Fruit fly (Drosophila melanogaster) whole organism, embryonic: ENCODE measurements around the gene mRF1.
A peak's percentile ranks its signal among the peaks of the same experiment; 100 is the strongest.
"Not testable (repeated sequence)": the region's sequence is repeated elsewhere in the genome, so short reads cannot be mapped to it uniquely, and the experiment has no call there.

Experiments used
- Adf1 ChIP-seq: fragments of 200-800 bp; sonication (Bioruptor generic); IDR thresholded peaks from 2 replicates; pipeline ENCODE4 v1.3.6; 2022; ENCODE audit warnings: missing biosample characterization, missing genetic modification characterization
- Antp ChIP-seq: fragments of 200-800 bp; sonication (Bioruptor generic); optimal IDR thresholded peaks from 3 replicates; lab custom pipeline; 2016; ENCODE audit warnings: missing biosample characterization, missing genetic modification characterization
- Atf-2 ChIP-seq: fragments of 200-800 bp; sonication (Bioruptor generic); optimal IDR thresholded peaks from 2 replicates; lab custom pipeline; 2016; ENCODE audit warnings: missing biosample characterization, missing genetic modification characterization
- Atf6 ChIP-seq: fragments of 200-800 bp; sonication (Bioruptor generic); IDR thresholded peaks from 2 replicates; pipeline ENCODE4 v1.3.6; 2022; ENCODE audit warnings: missing biosample characterization, missing genetic modification characterization
- B-H1 ChIP-seq: fragments of 200-800 bp; sonication (Bioruptor generic); IDR thresholded peaks from 3 replicates; pipeline ENCODE4 v1.3.6; 2022; ENCODE audit warnings: missing biosample characterization, missing genetic modification characterization
- CG10267 ChIP-seq: fragments of 200-800 bp; sonication (Bioruptor generic); optimal IDR thresholded peaks from 2 replicates; lab custom pipeline; 2018; ENCODE audit warnings: missing biosample characterization, mild to moderate bottlenecking, missing genetic modification characterization, moderate library complexity
- CG11695 ChIP-seq: fragments of 200-800 bp; sonication (Bioruptor generic); IDR thresholded peaks from 3 replicates; pipeline ENCODE4 v1.3.6; 2022; ENCODE audit warnings: missing biosample characterization, missing genetic modification characterization
- CG13296 ChIP-seq: fragments of 200-800 bp; sonication (Bioruptor generic); optimal IDR thresholded peaks from 3 replicates; lab custom pipeline; 2018; ENCODE audit warnings: missing biosample characterization, mild to moderate bottlenecking, missing genetic modification characterization
- CG14050 ChIP-seq: fragments of 200-800 bp; sonication (Bioruptor generic); IDR thresholded peaks from 3 replicates; pipeline ENCODE4 v1.3.6; 2022; ENCODE audit warnings: missing biosample characterization, missing genetic modification characterization
- CG14860 ChIP-seq: fragments of 200-800 bp; sonication (Bioruptor generic); IDR thresholded peaks from 3 replicates; pipeline ENCODE4 v1.3.6; 2022; ENCODE audit warnings: missing biosample characterization, missing genetic modification characterization; ENCODE audit not compliant: partially characterized antibody
- CG1602 ChIP-seq: fragments of 200-800 bp; sonication (Bioruptor generic); optimal IDR thresholded peaks from 3 replicates; lab custom pipeline; 2016; ENCODE audit warnings: missing biosample characterization, missing genetic modification characterization
- CG17359 ChIP-seq: fragments of 200-800 bp; sonication (Bioruptor generic); optimal IDR thresholded peaks from 3 replicates; lab custom pipeline; 2018; ENCODE audit warnings: missing biosample characterization, mild to moderate bottlenecking, missing genetic modification characterization, moderate library complexity
- CG30403 ChIP-seq: fragments of 200-800 bp; sonication (Bioruptor generic); optimal IDR thresholded peaks from 3 replicates; lab custom pipeline; 2016; ENCODE audit warnings: missing biosample characterization, missing genetic modification characterization
- CG34376 ChIP-seq: fragments of 200-800 bp; sonication (Bioruptor generic); optimal IDR thresholded peaks from 2 replicates; lab custom pipeline; 2018; ENCODE audit warnings: missing biosample characterization, mild to moderate bottlenecking, missing genetic modification characterization
- CG7987 ChIP-seq: fragments of 200-800 bp; sonication (Bioruptor generic); optimal IDR thresholded peaks from 2 replicates; lab custom pipeline; 2018; ENCODE audit warnings: missing biosample characterization, mild to moderate bottlenecking, missing genetic modification characterization, moderate library complexity
- CG8924 ChIP-seq: fragments of 200-800 bp; optimal IDR thresholded peaks from 3 replicates; lab custom pipeline; 2019; ENCODE audit warnings: missing biosample characterization, mild to moderate bottlenecking, missing genetic modification characterization, moderate library complexity
- CHES-1-like ChIP-seq: fragments of 200-800 bp; sonication (Bioruptor generic); optimal IDR thresholded peaks from 2 replicates; lab custom pipeline; 2016; ENCODE audit warnings: missing biosample characterization, missing genetic modification characterization
- ERR ChIP-seq: fragments of 200-800 bp; sonication (Bioruptor generic); optimal IDR thresholded peaks from 2 replicates; lab custom pipeline; 2016; ENCODE audit warnings: missing biosample characterization, missing genetic modification characterization
- H2.0 ChIP-seq: fragments of 200-800 bp; sonication (Bioruptor generic); IDR thresholded peaks from 2 replicates; pipeline ENCODE4 v1.3.6; 2022; ENCODE audit warnings: missing biosample characterization, missing genetic modification characterization
- HLH3B ChIP-seq: fragments of 200-800 bp; sonication (Bioruptor generic); IDR thresholded peaks from 2 replicates; pipeline ENCODE4 v1.3.6; 2022; ENCODE audit warnings: missing biosample characterization, missing genetic modification characterization
- HmgZ ChIP-seq: fragments of 200-800 bp; sonication (Bioruptor generic); optimal IDR thresholded peaks from 2 replicates; lab custom pipeline; 2018; ENCODE audit warnings: missing biosample characterization, mild to moderate bottlenecking, missing genetic modification characterization
- Jarid2 ChIP-seq: fragments of 200-800 bp; sonication (Bioruptor generic); optimal IDR thresholded peaks from 3 replicates; lab custom pipeline; 2017; ENCODE audit warnings: mild to moderate bottlenecking, missing biosample characterization, missing genetic modification reagents, missing genetic modification characterization
- Mes4 ChIP-seq: fragments of 200-800 bp; sonication (Bioruptor generic); optimal IDR thresholded peaks from 2 replicates; lab custom pipeline; 2016; ENCODE audit warnings: missing biosample characterization, missing genetic modification characterization
- NC2α ChIP-seq: fragments of 200-800 bp; sonication (Bioruptor generic); optimal IDR thresholded peaks from 2 replicates; lab custom pipeline; 2016; ENCODE audit warnings: missing biosample characterization, missing genetic modification characterization
- NC2β ChIP-seq: fragments of 200-800 bp; sonication (Bioruptor generic); optimal IDR thresholded peaks from 2 replicates; lab custom pipeline; 2016; ENCODE audit warnings: missing biosample characterization, missing genetic modification characterization
- NFAT ChIP-seq: fragments of 200-800 bp; sonication (Bioruptor generic); IDR thresholded peaks from 2 replicates; pipeline ENCODE4 v1.3.6; 2022; ENCODE audit warnings: missing biosample characterization, missing genetic modification characterization
- Nf-YA ChIP-seq: fragments of 200-800 bp; sonication (Bioruptor generic); IDR thresholded peaks from 2 replicates; pipeline ENCODE4 v1.3.6; 2022; ENCODE audit warnings: missing biosample characterization, missing genetic modification characterization
- Opbp ChIP-seq: fragments of 200-800 bp; sonication (Bioruptor generic); IDR thresholded peaks from 3 replicates; pipeline ENCODE4 v1.3.6; 2022; ENCODE audit warnings: missing biosample characterization, missing genetic modification characterization; ENCODE audit not compliant: partially characterized antibody
- Rx ChIP-seq: fragments of 200-800 bp; sonication (Bioruptor generic); IDR thresholded peaks from 2 replicates; pipeline ENCODE4 v1.3.6; 2022; ENCODE audit warnings: missing biosample characterization, missing genetic modification characterization
- Scr ChIP-seq: fragments of 200-800 bp; sonication (Bioruptor generic); IDR thresholded peaks from 2 replicates; pipeline ENCODE4 v1.3.6; 2022; ENCODE audit warnings: missing biosample characterization, missing genetic modification characterization; ENCODE audit not compliant: partially characterized antibody
- Trl ChIP-seq, 3 experiments: fragments of >200 bp in 2 of 3; fragments of 200-800 bp in 1 of 3; sonication (Bioruptor generic) in 1 of 3; optimal IDR thresholded peaks; 2 replicates in 1 of 3; 3 replicates in 2 of 3; lab custom pipeline; 2016 to 2017; ENCODE audit warnings: missing biosample characterization in 1 of 3, missing genetic modification characterization in 1 of 3
- abd-A ChIP-seq: fragments of 200-800 bp; sonication (Bioruptor generic); optimal IDR thresholded peaks from 3 replicates; lab custom pipeline; 2019; ENCODE audit warnings: missing biosample characterization, mild to moderate bottlenecking, missing genetic modification characterization, moderate library complexity
- ci ChIP-seq: fragments of 200-800 bp; sonication (Bioruptor generic); IDR thresholded peaks from 3 replicates; pipeline ENCODE4 v1.3.6; 2022; ENCODE audit warnings: missing biosample characterization, missing genetic modification characterization
- ftz-f1 ChIP-seq: fragments of 200-800 bp; sonication (Bioruptor generic); optimal IDR thresholded peaks from 2 replicates; lab custom pipeline; 2016; ENCODE audit warnings: missing biosample characterization, missing genetic modification characterization
- her ChIP-seq: fragments of 200-800 bp; sonication (Bioruptor generic); optimal IDR thresholded peaks from 2 replicates; lab custom pipeline; 2016; ENCODE audit warnings: missing biosample characterization, missing genetic modification characterization
- hkb ChIP-seq, 2 experiments: fragments of 200-800 bp in 1 of 2; fragments of >200 bp in 1 of 2; sonication (Bioruptor generic) in 1 of 2; IDR thresholded peaks in 1 of 2; optimal IDR thresholded peaks in 1 of 2; 2 replicates each; pipeline versions ENCODE4 v1.3.6 to Lab custom; 2017 to 2022; ENCODE audit warnings: missing biosample characterization in 1 of 2, missing genetic modification characterization in 1 of 2
- kay ChIP-seq: fragments of 200-800 bp; sonication (Bioruptor generic); optimal IDR thresholded peaks from 2 replicates; lab custom pipeline; 2016; ENCODE audit warnings: missing biosample characterization, missing genetic modification characterization
- lbe ChIP-seq: fragments of 200-800 bp; sonication (Bioruptor generic); optimal IDR thresholded peaks from 2 replicates; lab custom pipeline; 2016; ENCODE audit warnings: missing biosample characterization, mild to moderate bottlenecking, missing genetic modification characterization
- lilli ChIP-seq: fragments of 200-800 bp; sonication (Bioruptor generic); optimal IDR thresholded peaks from 3 replicates; lab custom pipeline; 2016; ENCODE audit warnings: missing biosample characterization, missing genetic modification characterization
- mirr ChIP-seq: fragments of 200-800 bp; sonication (Bioruptor generic); optimal IDR thresholded peaks from 3 replicates; lab custom pipeline; 2018; ENCODE audit warnings: missing biosample characterization, mild to moderate bottlenecking, missing genetic modification characterization
- pho ChIP-seq: fragments of 200-800 bp; sonication (Bioruptor generic); optimal IDR thresholded peaks from 2 replicates; lab custom pipeline; 2016; ENCODE audit warnings: missing biosample characterization, missing genetic modification characterization
- repo ChIP-seq: fragments of 200-800 bp; sonication (Bioruptor generic); optimal IDR thresholded peaks from 2 replicates; lab custom pipeline; 2016; ENCODE audit warnings: missing biosample characterization, missing genetic modification characterization
- rib ChIP-seq: fragments of 200-800 bp; sonication (Bioruptor generic); IDR thresholded peaks from 2 replicates; pipeline ENCODE4 v1.3.6; 2022; ENCODE audit warnings: missing biosample characterization, missing genetic modification characterization
- seq ChIP-seq: fragments of 200-800 bp; sonication (Bioruptor generic); IDR thresholded peaks from 2 replicates; pipeline ENCODE4 v1.3.6; 2022; ENCODE audit warnings: missing biosample characterization, missing genetic modification characterization
- slou ChIP-seq: fragments of 200-800 bp; sonication (Bioruptor generic); optimal IDR thresholded peaks from 3 replicates; lab custom pipeline; 2016; ENCODE audit warnings: missing biosample characterization, missing genetic modification characterization
- so ChIP-seq: fragments of 200-800 bp; sonication (Bioruptor generic); IDR thresholded peaks from 3 replicates; pipeline ENCODE4 v1.3.6; 2022; ENCODE audit warnings: missing biosample characterization, missing genetic modification characterization
- stwl ChIP-seq: fragments of 200-800 bp; sonication (Bioruptor generic); optimal IDR thresholded peaks from 3 replicates; lab custom pipeline; 2018; ENCODE audit warnings: missing biosample characterization, mild to moderate bottlenecking, missing genetic modification characterization, moderate library complexity
- tgo ChIP-seq: fragments of 200-800 bp; sonication (Bioruptor generic); IDR thresholded peaks from 3 replicates; pipeline ENCODE4 v1.3.6; 2022; ENCODE audit warnings: missing biosample characterization, missing genetic modification characterization
- vfl ChIP-seq: fragments of 200-800 bp; sonication (Bioruptor generic); optimal IDR thresholded peaks from 2 replicates; lab custom pipeline; 2016; ENCODE audit warnings: missing biosample characterization, missing genetic modification characterization

The mRF1 gene

DNA sequence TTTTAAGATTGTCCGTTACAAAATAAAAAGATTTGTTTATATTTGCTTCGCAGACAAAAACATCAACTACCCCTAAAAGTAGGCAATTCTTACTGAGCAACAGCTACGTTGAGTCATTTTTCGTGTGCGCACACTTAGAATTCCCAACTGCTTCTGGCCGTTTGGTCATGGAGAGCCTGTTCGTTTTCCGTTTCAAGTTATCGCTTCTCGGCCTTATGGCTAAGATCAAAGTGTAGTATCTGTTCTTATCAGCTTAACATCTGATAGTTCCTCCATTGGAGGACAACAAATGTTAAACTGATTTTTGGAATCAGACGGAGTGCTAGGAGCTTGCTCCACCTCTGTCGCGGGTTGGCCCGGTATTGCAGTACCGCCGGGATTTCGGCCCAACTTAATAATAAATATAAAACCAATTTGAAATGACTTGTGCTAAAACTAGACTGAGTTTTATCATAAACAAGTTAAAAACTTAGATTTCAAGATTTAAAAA is 4.1 kb upstream of the mRF1 start (continued):
- TF ChIP-seq repo (GFP tag; lab: Kevin White, UChicago) (peak; percentile 73), her (GFP tag; lab: Kevin White, UChicago) (peak; percentile 73), Jarid2 (peak; percentile 69), ftz-f1 (peak; percentile 13), Antp (GFP tag; lab: Kevin White, UChicago) (peak; percentile 75), stwl (tag; lab: Kevin White, UChicago) (peak; percentile 5), Trl (GFP tag; optimal IDR thresholded peaks at IDR 0.05; lab: Kevin White, UChicago) (peak; percentile 75), rib (GFP tag; lab: Robert Waterston, UW) (peak; percentile 67), Nf-YA (peak; percentile 68), Atf6 (GFP tag; lab: Robert Waterston, UW) (peak; percentile 49; the same call in 1 of the 2 replicates), so (peak; percentile 62; the same call in 1 of the 3 replicates), mirr (GFP tag; lab: Kevin White, UChicago) (peak; percentile 76), Mes4 (GFP tag; lab: Kevin White, UChicago) (peak; percentile 58), HLH3B (GFP tag; lab: Robert Waterston, UW) (peak; percentile 66; the same call in 1 of the 2 replicates), CG17359 (tag; lab: Kevin White, UChicago) (peak; percentile 83), vfl (GFP tag; lab: Kevin White, UChicago) (peak; percentile 21), CG34376 (GFP tag; lab: Kevin White, UChicago) (peak; percentile 88), ERR (GFP tag; lab: Kevin White, UChicago) (peak; percentile 76), seq (GFP tag; lab: Robert Waterston, UW) (peak; percentile 46; the same call in 1 of the 2 replicates), H2.0 (0 out of 2 replicates have a peak, but pooled peaks have one; percentile 25), NC2β (GFP tag; lab: Kevin White, UChicago) (peak; percentile 69), CG10267 (tag; lab: Kevin White, UChicago) (peak; percentile 7), CG11695 (peak; percentile 42; the same call in 1 of the 3 replicates), HmgZ (tag; lab: Kevin White, UChicago) (peak; percentile 25), abd-A (tag; lab: Kevin White, UChicago) (peak; percentile 76), tgo (GFP tag; lab: Robert Waterston, UW) (peak; percentile 47; the same call in 2 of the 3 replicates), NFAT (peak; percentile 55; the same call in 1 of the 2 replicates), CG14050 (GFP tag; lab: Robert Waterston, UW) (0 out of 3 replicates have a peak, but pooled peaks have one; percentile 16), kay (peak; percentile 88), CG7987 (peak; percentile 59), B-H1 (GFP tag; lab: Robert Waterston, UW) (peak; percentile 40; the same call in 1 of the 3 replicates), CG1602 (GFP tag; lab: Kevin White, UChicago) (peak; percentile 6), Rx (GFP tag; lab: Robert Waterston, UW) (0 out of 2 replicates have a peak, but pooled peaks have one; percentile 14), Opbp (GFP tag; lab: Robert Waterston, UW) (peak; percentile 72), CG14860 (peak; percentile 48), CG30403 (GFP tag; lab: Kevin White, UChicago) (peak; percentile 30), Adf1 (GFP tag; lab: Robert Waterston, UW) (peak; percentile 26; the same call in 1 of the 2 replicates), Atf-2 (GFP tag; lab: Kevin White, UChicago) (peak; percentile 9), lilli (GFP tag; lab: Kevin White, UChicago) (peak; percentile 59), CG13296 (GFP tag; lab: Kevin White, UChicago) (peak; percentile 25), CG8924 (tag; lab: Kevin White, UChicago) (peak; percentile 20), slou (peak; percentile 26), ci (GFP tag; lab: Robert Waterston, UW) (peak; percentile 74), hkb (GFP tag; IDR thresholded peaks at IDR 0.05; lab: Robert Waterston, UW) (peak; percentile 75), pho (GFP tag; lab: Kevin White, UChicago) (peak; percentile 56), CHES-1-like (GFP tag; lab: Kevin White, UChicago) (peak; percentile 24), NC2α (GFP tag; lab: Kevin White, UChicago) (peak; percentile 53), Scr (peak; percentile 47), lbe (peak; percentile 40)
- not testable (repeated sequence) for TF ChIP-seq Trl, hkb (optimal IDR thresholded peaks at IDR 0.05; lab: Kevin White, UChicago)
